5 worm cellular contexts compared by ENCODE assay signal in genomic region chrIII:13563000-13563522, ce11.
TF ChIP-seq lines count a peak whose summit lies in the region.

Gene T05D4.2, minus strand, starts transcription at chrIII:13563082.

TF ChIP-seq in whole organism, L1 larva, 84 proteins besides CTCF, POLR2A, EP300 and RAD21 (continues in another document):
- TF ChIP-seq ztf-4 (tag; optimal IDR thresholded peaks at IDR 0.05; lab: Kevin White, UChicago) (peak; percentile 65), irx-1 (tag; optimal IDR thresholded peaks at IDR 0.05; lab: Kevin White, UChicago) (no peak), vab-15 (tag; optimal IDR thresholded peaks at IDR 0.05; lab: Kevin White, UChicago) (no peak), efl-1 (optimal IDR thresholded peaks at IDR 0.05; lab: Kevin White, UChicago) (peak in 1 of 2 experiments; percentile 20), efl-1 (GFP tag; optimal IDR thresholded peaks at IDR 0.05 in 1 of 2; lab: Kevin White, UChicago) (no peak), tbx-2 (tag; optimal IDR thresholded peaks at IDR 0.05; lab: Kevin White, UChicago) (no peak), unc-30 (tag; optimal IDR thresholded peaks at IDR 0.05; lab: Kevin White, UChicago) (no peak), egl-13 (tag; optimal IDR thresholded peaks at IDR 0.05; lab: Kevin White, UChicago) (no peak), elt-2 (tag; optimal IDR thresholded peaks at IDR 0.05; lab: Kevin White, UChicago) (no peak), isw-1 (GFP tag; IDR thresholded peaks at IDR 0.05; lab: Robert Waterston, UW) (no peak), sptf-1 (tag; optimal IDR thresholded peaks at IDR 0.05; lab: Kevin White, UChicago) (no peak), aha-1 (tag; optimal IDR thresholded peaks at IDR 0.05; lab: Kevin White, UChicago) (no peak), nhr-85 (tag; lab: Kevin White, UChicago) (no peak), swsn-7 (tag; optimal IDR thresholded peaks at IDR 0.05; lab: Kevin White, UChicago) (peak; percentile 19), efl-3 (GFP tag; optimal IDR thresholded peaks at IDR 0.05; lab: Kevin White, UChicago) (no peak), nhr-28 (tag; optimal IDR thresholded peaks at IDR 0.05; lab: Kevin White, UChicago) (no peak), unc-98 (GFP tag; IDR thresholded peaks at IDR 0.05; lab: Robert Waterston, UW) (no peak), aly-2 (tag; optimal IDR thresholded peaks at IDR 0.05; lab: Kevin White, UChicago) (peak; percentile 11), rnt-1 (tag; optimal IDR thresholded peaks at IDR 0.05; lab: Kevin White, UChicago) (no peak), nhr-71 (tag; optimal IDR thresholded peaks at IDR 0.05; lab: Kevin White, UChicago) (peak; percentile 17)

TF ChIP-seq in whole organism, L2 larva, 48 proteins besides CTCF, POLR2A, EP300 and RAD21 (continues in another document):
- peak; percentile 36 for TF ChIP-seq sma-9 (GFP tag; optimal IDR thresholded peaks at IDR 0.05; lab: Kevin White, UChicago)
- TF ChIP-seq sma-9 (tag; optimal IDR thresholded peaks at IDR 0.05; lab: Kevin White, UChicago) = no peak
- TF ChIP-seq lsy-2 (tag; optimal IDR thresholded peaks at IDR 0.05; lab: Kevin White, UChicago) = peak in 1 of 2 experiments; percentile 24
- TF ChIP-seq snpc-4 (tag; optimal IDR thresholded peaks at IDR 0.05; lab: Kevin White, UChicago) = no peak
- TF ChIP-seq nhr-77 (tag; optimal IDR thresholded peaks at IDR 0.05; lab: Kevin White, UChicago) = no peak
- TF ChIP-seq skn-1 (tag; optimal IDR thresholded peaks at IDR 0.05; lab: Kevin White, UChicago) = no peak
- no peak for TF ChIP-seq lin-39 (tag; optimal IDR thresholded peaks at IDR 0.05; lab: Kevin White, UChicago)
- no peak for TF ChIP-seq nhr-25 (tag; optimal IDR thresholded peaks at IDR 0.05; lab: Kevin White, UChicago)
- TF ChIP-seq ZK546.5 (tag; optimal IDR thresholded peaks at IDR 0.05; lab: Kevin White, UChicago) = no peak
- no peak for TF ChIP-seq sem-4 (tag; optimal IDR thresholded peaks at IDR 0.05; lab: Kevin White, UChicago)
- TF ChIP-seq zag-1 (tag; optimal IDR thresholded peaks at IDR 0.05; lab: Kevin White, UChicago) = peak; percentile 42
- peak; percentile 29 for TF ChIP-seq unc-55 (GFP tag; optimal IDR thresholded peaks at IDR 0.05; lab: Kevin White, UChicago)
- TF ChIP-seq ztf-11 (tag; optimal IDR thresholded peaks at IDR 0.05; lab: Kevin White, UChicago) = no peak
- TF ChIP-seq R02D3.7 (tag; optimal IDR thresholded peaks at IDR 0.05; lab: Kevin White, UChicago) = no peak
- TF ChIP-seq nhr-6 (tag; optimal IDR thresholded peaks at IDR 0.05; lab: Kevin White, UChicago) = peak; percentile 11
- TF ChIP-seq peb-1 (tag; optimal IDR thresholded peaks at IDR 0.05; lab: Kevin White, UChicago) = no peak
- TF ChIP-seq gmeb-1 (tag; optimal IDR thresholded peaks at IDR 0.05; lab: Kevin White, UChicago) = no peak
- no peak for TF ChIP-seq ztf-4 (tag; optimal IDR thresholded peaks at IDR 0.05; lab: Kevin White, UChicago)
- TF ChIP-seq nhr-129 (tag; optimal IDR thresholded peaks at IDR 0.05; lab: Kevin White, UChicago) = peak; percentile 70
- TF ChIP-seq fos-1 (tag; optimal IDR thresholded peaks at IDR 0.05; lab: Kevin White, UChicago) = no peak

TF ChIP-seq in whole organism, L3 larva, 47 proteins besides CTCF, POLR2A, EP300 and RAD21:
- TF ChIP-seq ama-1 (optimal IDR thresholded peaks at IDR 0.05; lab: Kevin White, UChicago) (peak; percentile 92), ceh-82 (tag; optimal IDR thresholded peaks at IDR 0.05; lab: Kevin White, UChicago) (peak; percentile 30), ztf-4 (tag; optimal IDR thresholded peaks at IDR 0.05; lab: Kevin White, UChicago) (no peak), aly-2 (tag; optimal IDR thresholded peaks at IDR 0.05; lab: Kevin White, UChicago) (no peak), mml-1 (tag; optimal IDR thresholded peaks at IDR 0.05; lab: Kevin White, UChicago) (no peak), ceh-9 (tag; optimal IDR thresholded peaks at IDR 0.05; lab: Kevin White, UChicago) (no peak)

TF ChIP-seq in whole organism, L4 larva, 104 proteins besides CTCF, POLR2A, EP300 and RAD21:
- peak; percentile 57 for TF ChIP-seq ama-1 (optimal IDR thresholded peaks at IDR 0.05; lab: Kevin White, UChicago)
- no peak for TF ChIP-seq dpl-1 (GFP tag; optimal IDR thresholded peaks at IDR 0.05; lab: Kevin White, UChicago)
- no peak for TF ChIP-seq mxl-2 (GFP tag; conservative IDR thresholded peaks at IDR 0.05; lab: Robert Waterston, UW)
- 0 out of 2 replicates have a peak, but pooled peaks have one; percentile 49 for TF ChIP-seq daf-19 (GFP tag; conservative IDR thresholded peaks at IDR 0.05; lab: Robert Waterston, UW)
- TF ChIP-seq D1046.2 (GFP tag; IDR thresholded peaks at IDR 0.05; lab: Robert Waterston, UW) = 0 out of 2 replicates have a peak, but pooled peaks have one; percentile 23
- no peak for TF ChIP-seq nhr-237 (tag; optimal IDR thresholded peaks at IDR 0.05; lab: Kevin White, UChicago)
- 0 out of 2 replicates have a peak, but pooled peaks have one; percentile 39 for TF ChIP-seq ctbp-1 (GFP tag; IDR thresholded peaks at IDR 0.05; lab: Robert Waterston, UW)
- no peak for TF ChIP-seq F44E2.7 (GFP tag; IDR thresholded peaks at IDR 0.05; lab: Robert Waterston, UW)
- no peak for TF ChIP-seq vab-7 (GFP tag; IDR thresholded peaks at IDR 0.05; lab: Robert Waterston, UW)
- peak in 1 of 2 experiments; percentile 59 for TF ChIP-seq lsy-2 (tag; optimal IDR thresholded peaks at IDR 0.05; lab: Kevin White, UChicago)
- peak; percentile 11 for TF ChIP-seq hlh-11 (tag; optimal IDR thresholded peaks at IDR 0.05; lab: Kevin White, UChicago)
- peak in 1 of 2 experiments; percentile 97 for TF ChIP-seq unc-62 (GFP tag; optimal IDR thresholded peaks at IDR 0.05 in 1 of 2; lab: Kevin White, UChicago)
- no peak for TF ChIP-seq unc-62 (tag; optimal IDR thresholded peaks at IDR 0.05; lab: Kevin White, UChicago)
- no peak for TF ChIP-seq hif-1 (tag; optimal IDR thresholded peaks at IDR 0.05; lab: Kevin White, UChicago)
- no peak for TF ChIP-seq saeg-2 (GFP tag; IDR thresholded peaks at IDR 0.05; lab: Robert Waterston, UW)
- TF ChIP-seq mep-1 (tag; optimal IDR thresholded peaks at IDR 0.05; lab: Kevin White, UChicago) = peak; percentile 8
- TF ChIP-seq spr-3 (GFP tag; optimal IDR thresholded peaks at IDR 0.05; lab: Kevin White, UChicago) = no peak
- no peak for TF ChIP-seq nhr-77 (tag; optimal IDR thresholded peaks at IDR 0.05; lab: Kevin White, UChicago)

TF ChIP-seq in whole organism, young adult, 124 proteins besides CTCF, POLR2A, EP300 and RAD21:
- no peak for TF ChIP-seq hlh-26 (GFP tag; conservative IDR thresholded peaks at IDR 0.05; lab: Robert Waterston, UW)
- TF ChIP-seq ama-1 (optimal IDR thresholded peaks at IDR 0.05; lab: Kevin White, UChicago) = peak; percentile 22
- peak in 1 of 2 experiments; percentile 12 for TF ChIP-seq ama-1 (GFP tag; optimal IDR thresholded peaks at IDR 0.05; lab: Kevin White, UChicago)
- TF ChIP-seq ZK185.1 (tag; optimal IDR thresholded peaks at IDR 0.05; lab: Kevin White, UChicago; ENCODE audit: poor library complexity, severe bottlenecking) = no peak
- no peak for TF ChIP-seq F49E8.2 (tag; optimal IDR thresholded peaks at IDR 0.05; lab: Kevin White, UChicago; ENCODE audit: insufficient read depth)
- TF ChIP-seq cebp-1 (GFP tag; IDR thresholded peaks at IDR 0.05; lab: Robert Waterston, UW) = no peak
- peak; percentile 5 for TF ChIP-seq cebp-1 (tag; optimal IDR thresholded peaks at IDR 0.05; lab: Kevin White, UChicago)
- TF ChIP-seq lin-35 (GFP tag; optimal IDR thresholded peaks at IDR 0.05; lab: Kevin White, UChicago) = peak in 1 of 3 experiments; percentile 45
- TF ChIP-seq pbrm-1 (GFP tag; IDR thresholded peaks at IDR 0.05; lab: Robert Waterston, UW) = 0 out of 2 replicates have a peak, but pooled peaks have one; percentile 11
